Fruit fly (Drosophila melanogaster) Kc167 (cell line): ENCODE data around the gene GCS1.

Experiments used
- Myc ChIP-seq: fragments of >200 bp; optimal IDR thresholded peaks from 2 replicates; lab custom pipeline; 2017; ENCODE audit warnings: missing external identifiers
- Sin3A ChIP-seq: fragments of >200 bp; optimal IDR thresholded peaks from 2 replicates; lab custom pipeline; 2018; ENCODE audit warnings: missing external identifiers
- h ChIP-seq: fragments of >200 bp; optimal IDR thresholded peaks from 3 replicates; lab custom pipeline; 2018; ENCODE audit warnings: missing external identifiers
- insv ChIP-seq: fragments of >200 bp; optimal IDR thresholded peaks from 3 replicates; lab custom pipeline; 2018; ENCODE audit warnings: missing external identifiers
- psq ChIP-seq: fragments of >200 bp; optimal IDR thresholded peaks from 2 replicates; lab custom pipeline; 2017; ENCODE audit warnings: missing external identifiers
- ttk ChIP-seq: sonication (Bioruptor generic); optimal IDR thresholded peaks from 2 replicates; lab custom pipeline; 2017; ENCODE audit warnings: missing external identifiers

DNA sequence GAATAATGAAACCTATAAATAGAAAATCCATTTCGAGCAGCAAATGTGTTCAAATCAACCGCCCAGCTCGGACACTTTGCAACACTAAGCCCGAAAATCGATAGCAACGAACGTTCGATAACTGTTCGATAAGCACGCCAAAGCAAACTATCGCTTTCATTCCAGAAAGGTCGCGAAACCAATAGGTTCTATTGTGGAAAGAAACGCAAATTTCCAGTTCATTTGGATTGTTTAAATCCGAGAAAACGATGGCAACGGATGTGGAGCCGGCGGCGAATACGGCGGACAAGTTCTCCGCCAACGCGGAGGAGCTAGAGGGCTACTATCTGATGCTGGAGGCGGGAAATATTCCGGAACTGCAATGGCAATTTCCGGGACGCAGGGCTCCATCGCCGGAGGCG, 11.3 kb upstream of the GCS1 start, which contains the start of gene Pa1:
- TF ChIP-seq insv (no peak), ttk (no peak), Sin3A (lab: Kevin White, UChicago) (no peak), psq (lab: Kevin White, UChicago) (no peak), Myc (lab: Kevin White, UChicago) (no peak), h (lab: Kevin White, UChicago) (no peak)
